Worm (Caenorhabditis elegans): ENCODE measurements around the gene spv-1.

The spv-1 gene

ce11 chrII:7895190-7895589, 33.3 kb downstream of the spv-1 start:
- TF ChIP-seq ceh-36 (tag; optimal IDR thresholded peaks at IDR 0.05) (no peak), ets-7 (tag; optimal IDR thresholded peaks at IDR 0.05) (no peak), hnd-1 (tag; optimal IDR thresholded peaks at IDR 0.05) (no peak), ama-1 (optimal IDR thresholded peaks at IDR 0.05) (no peak), hmg-4 (GFP tag; optimal IDR thresholded peaks at IDR 0.05) (no peak), ceh-13 (GFP tag; optimal IDR thresholded peaks at IDR 0.05) (no peak), tra-4 (tag; optimal IDR thresholded peaks at IDR 0.05) (no peak), tbx-11 (GFP tag; IDR thresholded peaks at IDR 0.05) (no peak), F13C5.2 (tag; optimal IDR thresholded peaks at IDR 0.05) (no peak), pes-1 (GFP tag; IDR thresholded peaks at IDR 0.05) (no peak), hmbx-1 (tag; optimal IDR thresholded peaks at IDR 0.05) (no peak), scrt-1 (GFP tag; IDR thresholded peaks at IDR 0.05) (no peak), tbx-37 (GFP tag; conservative IDR thresholded peaks at IDR 0.05) (no peak)

- TF ChIP-seq aly-1 (tag; optimal IDR thresholded peaks at IDR 0.05) (no peak), ceh-36 (tag; optimal IDR thresholded peaks at IDR 0.05) (no peak), hnd-1 (tag; optimal IDR thresholded peaks at IDR 0.05) (no peak), flt-1 (GFP tag; IDR thresholded peaks at IDR 0.05) (no peak), hmbx-1 (tag; optimal IDR thresholded peaks at IDR 0.05) (no peak), tbx-11 (GFP tag; IDR thresholded peaks at IDR 0.05) (no peak)
These were observed 34.9 kb downstream of the spv-1 start for ce11 chrII:7893648-7894047.

ce11 chrII:7892761-7893272, 35.7 kb downstream of the spv-1 start, which contains the start of gene ptc-1:
ptc-1 (plus strand) TSS chrII:7893222.
- TF ChIP-seq F13C5.2 (tag; optimal IDR thresholded peaks at IDR 0.05) (no peak), tbx-37 (GFP tag; conservative IDR thresholded peaks at IDR 0.05) (no peak), sea-1 (GFP tag; conservative IDR thresholded peaks at IDR 0.05) (no peak)

- TF ChIP-seq ets-7 (tag; optimal IDR thresholded peaks at IDR 0.05) (no peak), tbx-37 (GFP tag; conservative IDR thresholded peaks at IDR 0.05) (no peak), F13C5.2 (tag; optimal IDR thresholded peaks at IDR 0.05) (no peak), hmbx-1 (tag; optimal IDR thresholded peaks at IDR 0.05) (no peak), hnd-1 (tag; optimal IDR thresholded peaks at IDR 0.05) (no peak), ceh-36 (tag; optimal IDR thresholded peaks at IDR 0.05) (no peak), B0310.2 (tag; optimal IDR thresholded peaks at IDR 0.05) (no peak), pes-1 (GFP tag; IDR thresholded peaks at IDR 0.05) (no peak), hmg-4 (GFP tag; optimal IDR thresholded peaks at IDR 0.05) (no peak)
These were observed 36.5 kb downstream of the spv-1 start for ce11 chrII:7891869-7892615.

ce11 chrII:7889321-7889720, 39.2 kb downstream of the spv-1 start:
- no peak for TF ChIP-seq ama-1 (optimal IDR thresholded peaks at IDR 0.05)
- TF ChIP-seq tbx-37 (GFP tag; conservative IDR thresholded peaks at IDR 0.05), result no peak
- TF ChIP-seq tbx-11 (GFP tag; IDR thresholded peaks at IDR 0.05), result no peak
- TF ChIP-seq hnd-1 (tag; optimal IDR thresholded peaks at IDR 0.05), result no peak
- TF ChIP-seq sea-1 (GFP tag; conservative IDR thresholded peaks at IDR 0.05), result no peak
- TF ChIP-seq flt-1 (GFP tag; IDR thresholded peaks at IDR 0.05), result no peak
- no peak for TF ChIP-seq scrt-1 (GFP tag; IDR thresholded peaks at IDR 0.05)
- TF ChIP-seq ceh-13 (GFP tag; optimal IDR thresholded peaks at IDR 0.05), result no peak
- TF ChIP-seq ceh-36 (tag; optimal IDR thresholded peaks at IDR 0.05), result no peak
- TF ChIP-seq F13C5.2 (tag; optimal IDR thresholded peaks at IDR 0.05), result no peak
- TF ChIP-seq aly-1 (tag; optimal IDR thresholded peaks at IDR 0.05), result no peak

ce11 chrII:7888759-7889158, 39.7 kb downstream of the spv-1 start:
- TF ChIP-seq F13C5.2 (tag; optimal IDR thresholded peaks at IDR 0.05), result no peak
- no peak for TF ChIP-seq ama-1 (optimal IDR thresholded peaks at IDR 0.05)
- no peak for TF ChIP-seq flt-1 (GFP tag; IDR thresholded peaks at IDR 0.05)
- no peak for TF ChIP-seq tbx-11 (GFP tag; IDR thresholded peaks at IDR 0.05)
- no peak for TF ChIP-seq aly-1 (tag; optimal IDR thresholded peaks at IDR 0.05)
- no peak for TF ChIP-seq sea-1 (GFP tag; conservative IDR thresholded peaks at IDR 0.05)
- TF ChIP-seq hmg-4 (GFP tag; optimal IDR thresholded peaks at IDR 0.05), result no peak
- no peak for TF ChIP-seq hnd-1 (tag; optimal IDR thresholded peaks at IDR 0.05)
- TF ChIP-seq ceh-36 (tag; optimal IDR thresholded peaks at IDR 0.05), result no peak
- no peak for TF ChIP-seq ets-7 (tag; optimal IDR thresholded peaks at IDR 0.05)
- TF ChIP-seq scrt-1 (GFP tag; IDR thresholded peaks at IDR 0.05), result no peak
- no peak for TF ChIP-seq tbx-37 (GFP tag; conservative IDR thresholded peaks at IDR 0.05)
- no peak for TF ChIP-seq ceh-13 (GFP tag; optimal IDR thresholded peaks at IDR 0.05)
- no peak for TF ChIP-seq pes-1 (GFP tag; IDR thresholded peaks at IDR 0.05)
- no peak for TF ChIP-seq B0310.2 (tag; optimal IDR thresholded peaks at IDR 0.05)
- no peak for TF ChIP-seq tra-4 (tag; optimal IDR thresholded peaks at IDR 0.05)

- no peak for TF ChIP-seq flt-1 (GFP tag; IDR thresholded peaks at IDR 0.05)
- no peak for TF ChIP-seq tbx-11 (GFP tag; IDR thresholded peaks at IDR 0.05)
These were observed 41.2 kb downstream of the spv-1 start for ce11 chrII:7887295-7887694.

ce11 chrII:7884898-7885297, 43.6 kb downstream of the spv-1 start:
- TF ChIP-seq pes-1 (GFP tag; IDR thresholded peaks at IDR 0.05), result no peak
- no peak for TF ChIP-seq tra-4 (tag; optimal IDR thresholded peaks at IDR 0.05)
- TF ChIP-seq F13C5.2 (tag; optimal IDR thresholded peaks at IDR 0.05), result no peak
- no peak for TF ChIP-seq sea-1 (GFP tag; conservative IDR thresholded peaks at IDR 0.05)
- TF ChIP-seq ceh-13 (GFP tag; optimal IDR thresholded peaks at IDR 0.05), result no peak
- no peak for TF ChIP-seq hmbx-1 (tag; optimal IDR thresholded peaks at IDR 0.05)
- TF ChIP-seq ama-1 (optimal IDR thresholded peaks at IDR 0.05), result no peak
- no peak for TF ChIP-seq aly-1 (tag; optimal IDR thresholded peaks at IDR 0.05)
- no peak for TF ChIP-seq hnd-1 (tag; optimal IDR thresholded peaks at IDR 0.05)
- no peak for TF ChIP-seq B0310.2 (tag; optimal IDR thresholded peaks at IDR 0.05)
- TF ChIP-seq tbx-11 (GFP tag; IDR thresholded peaks at IDR 0.05), result no peak
- no peak for TF ChIP-seq hmg-4 (GFP tag; optimal IDR thresholded peaks at IDR 0.05)
- TF ChIP-seq ceh-36 (tag; optimal IDR thresholded peaks at IDR 0.05), result no peak
- no peak for TF ChIP-seq tbx-37 (GFP tag; conservative IDR thresholded peaks at IDR 0.05)
- no peak for TF ChIP-seq flt-1 (GFP tag; IDR thresholded peaks at IDR 0.05)
- no peak for TF ChIP-seq ets-7 (tag; optimal IDR thresholded peaks at IDR 0.05)
- TF ChIP-seq scrt-1 (GFP tag; IDR thresholded peaks at IDR 0.05), result no peak

Measured in whole organism, early embryonic.